ENCODE assay signal across 6 worm cellular contexts in genomic region chrIII:7734105-7734504, ce11.
TF ChIP-seq lines count a peak whose summit lies in the region.

No protein-coding gene starts in this region.

TF ChIP-seq in whole organism, L3 larva, 47 proteins besides CTCF, POLR2A, EP300 and RAD21:
- no peak for TF ChIP-seq hmg-11 (tag; optimal IDR thresholded peaks at IDR 0.05; lab: Kevin White, UChicago)
- peak; percentile 25 for TF ChIP-seq nhr-43 (tag; optimal IDR thresholded peaks at IDR 0.05; lab: Kevin White, UChicago; ENCODE audit: poor library complexity, severe bottlenecking)
TF ChIP-seq in whole organism, L3 larva: peak in this region for 1.

TF ChIP-seq in whole organism, L4 larva, 104 proteins besides CTCF, POLR2A, EP300 and RAD21:
- TF ChIP-seq nhr-77 (tag; optimal IDR thresholded peaks at IDR 0.05; lab: Kevin White, UChicago): no peak
- no peak for TF ChIP-seq lir-3 (tag; optimal IDR thresholded peaks at IDR 0.05; lab: Kevin White, UChicago)
- peak; percentile 26 for TF ChIP-seq duxl-1 (tag; optimal IDR thresholded peaks at IDR 0.05; lab: Kevin White, UChicago; ENCODE audit: poor library complexity)
- peak in 1 of 2 experiments; percentile 63 for TF ChIP-seq unc-62 (GFP tag; optimal IDR thresholded peaks at IDR 0.05 in 1 of 2; lab: Kevin White, UChicago)
- no peak for TF ChIP-seq unc-62 (tag; optimal IDR thresholded peaks at IDR 0.05; lab: Kevin White, UChicago)
- TF ChIP-seq mes-2 (tag; optimal IDR thresholded peaks at IDR 0.05; lab: Kevin White, UChicago; ENCODE audit: poor library complexity, severe bottlenecking): peak; percentile 21
- TF ChIP-seq egl-43 (GFP tag; IDR thresholded peaks at IDR 0.05; lab: Robert Waterston, UW): 0 out of 2 replicates have a peak, but pooled peaks have one; percentile 22
TF ChIP-seq in whole organism, L4 larva: peak in this region for 4.

TF ChIP-seq in whole organism, late embryonic, 69 proteins besides CTCF, POLR2A, EP300 and RAD21:
- no peak for TF ChIP-seq K09A11.1 (tag; optimal IDR thresholded peaks at IDR 0.05; lab: Kevin White, UChicago; ENCODE audit: insufficient read depth)
- TF ChIP-seq unc-55 (GFP tag; optimal IDR thresholded peaks at IDR 0.05; lab: Kevin White, UChicago): peak; percentile 79
- TF ChIP-seq tbx-2 (tag; optimal IDR thresholded peaks at IDR 0.05; lab: Kevin White, UChicago): peak; percentile 20
TF ChIP-seq in whole organism, late embryonic: peak in this region for 2.

TF ChIP-seq in whole organism, midembryonic, 9 proteins besides CTCF, POLR2A, EP300 and RAD21:
- TF ChIP-seq ztf-23 (GFP tag; IDR thresholded peaks at IDR 0.05; lab: Robert Waterston, UW) (no peak), cog-1 (tag; optimal IDR thresholded peaks at IDR 0.05; lab: Kevin White, UChicago) (peak; percentile 23)

TF ChIP-seq in whole organism, mixed stage, embryonic, 35 proteins besides CTCF, POLR2A, EP300 and RAD21:
- TF ChIP-seq ztf-11 (tag; optimal IDR thresholded peaks at IDR 0.05; lab: Kevin White, UChicago): no peak
- TF ChIP-seq ces-1 (GFP tag; optimal IDR thresholded peaks at IDR 0.05; lab: Kevin White, UChicago): no peak
- no peak for TF ChIP-seq sptf-1 (tag; optimal IDR thresholded peaks at IDR 0.05; lab: Kevin White, UChicago)
- peak; percentile 94 for TF ChIP-seq unc-62 (GFP tag; optimal IDR thresholded peaks at IDR 0.05; lab: Kevin White, UChicago)
- no peak for TF ChIP-seq nhr-76 (tag; optimal IDR thresholded peaks at IDR 0.05; lab: Kevin White, UChicago)
- TF ChIP-seq elt-1 (tag; optimal IDR thresholded peaks at IDR 0.05; lab: Kevin White, UChicago; ENCODE audit: borderline replicate concordance, insufficient read depth): peak; percentile 87
- TF ChIP-seq mab-5 (tag; optimal IDR thresholded peaks at IDR 0.05; lab: Kevin White, UChicago): no peak
- TF ChIP-seq zip-8 (tag; optimal IDR thresholded peaks at IDR 0.05; lab: Kevin White, UChicago): peak; percentile 66
- TF ChIP-seq nhr-2 (tag; optimal IDR thresholded peaks at IDR 0.05; lab: Kevin White, UChicago): peak; percentile 97

TF ChIP-seq in whole organism, young adult, 124 proteins besides CTCF, POLR2A, EP300 and RAD21:
- TF ChIP-seq unc-62 (GFP tag; optimal IDR thresholded peaks at IDR 0.05; lab: Kevin White, UChicago): peak; percentile 40
- TF ChIP-seq nhr-80 (tag; optimal IDR thresholded peaks at IDR 0.05; lab: Kevin White, UChicago): no peak
